Worm (Caenorhabditis elegans): ENCODE results near the gene R07B7.2.

DNA sequence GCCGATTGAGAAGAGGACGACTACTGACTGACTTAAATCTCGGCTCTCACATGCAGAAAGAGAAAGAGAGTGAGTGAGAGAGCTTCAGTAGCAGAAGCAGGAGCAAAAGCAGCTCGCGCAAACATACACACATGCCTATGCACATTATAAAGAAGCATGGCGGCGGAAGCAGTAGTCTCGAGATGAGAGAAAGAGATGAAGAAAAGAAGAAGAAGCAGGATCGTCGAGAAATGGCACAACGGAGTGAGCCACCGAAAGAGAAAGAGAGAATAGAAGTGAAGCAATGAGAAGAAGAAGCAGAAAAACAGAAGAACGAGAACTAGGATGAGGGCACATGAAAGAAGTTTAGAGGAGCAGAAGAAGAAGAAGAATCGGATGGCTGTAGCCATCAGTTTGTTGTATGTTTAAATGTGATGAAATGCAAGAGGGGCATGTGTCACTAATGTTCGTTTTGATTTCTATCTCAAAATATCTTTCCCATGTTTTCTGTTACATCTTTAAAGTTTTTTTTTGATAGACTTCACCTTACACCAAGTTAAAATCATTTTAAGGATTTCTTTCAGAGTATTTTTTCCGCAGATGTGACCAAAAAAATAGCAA lies 32.6 kb downstream of the R07B7.2 start:
- TF ChIP-seq nhr-12 (tag; optimal IDR thresholded peaks at IDR 0.05), result no peak
- TF ChIP-seq unc-62 (GFP tag; optimal IDR thresholded peaks at IDR 0.05), result peak; percentile 66
- no peak for TF ChIP-seq zip-8 (tag; optimal IDR thresholded peaks at IDR 0.05)
- no peak for TF ChIP-seq ztf-11 (tag; optimal IDR thresholded peaks at IDR 0.05)
- no peak for TF ChIP-seq lin-32 (GFP tag; optimal IDR thresholded peaks at IDR 0.05)
- TF ChIP-seq unc-120 (tag; optimal IDR thresholded peaks at IDR 0.05; ENCODE audit: poor library complexity, severe bottlenecking), result peak; percentile 81
